Worm (Caenorhabditis elegans): ENCODE data around the gene R08E5.1.

R08E5.1 gene

ce11 chrV:3788538-3788937, 17.2 kb upstream of the R08E5.1 start:
- no peak for TF ChIP-seq flt-1 (GFP tag; IDR thresholded peaks at IDR 0.05)

ce11 chrV:3784167-3784734, 12.9 kb upstream of the R08E5.1 start, which contains the start of gene R08F11.1:
Gene R08F11.1, minus strand, starts transcription at chrV:3784217.
- TF ChIP-seq tra-4 (tag; optimal IDR thresholded peaks at IDR 0.05), result no peak

ce11 chrV:3776946-3777345, 5.6 kb upstream of the R08E5.1 start:
- no peak for TF ChIP-seq ceh-13 (GFP tag; optimal IDR thresholded peaks at IDR 0.05)

- no peak for TF ChIP-seq pes-1 (GFP tag; IDR thresholded peaks at IDR 0.05)
- no peak for TF ChIP-seq tra-4 (tag; optimal IDR thresholded peaks at IDR 0.05)
- TF ChIP-seq ceh-36 (tag; optimal IDR thresholded peaks at IDR 0.05), result no peak
- TF ChIP-seq tbx-37 (GFP tag; conservative IDR thresholded peaks at IDR 0.05), result no peak
- no peak for TF ChIP-seq ceh-13 (GFP tag; optimal IDR thresholded peaks at IDR 0.05)
- no peak for TF ChIP-seq ets-7 (tag; optimal IDR thresholded peaks at IDR 0.05)
- TF ChIP-seq hmbx-1 (tag; optimal IDR thresholded peaks at IDR 0.05), result no peak
- TF ChIP-seq scrt-1 (GFP tag; IDR thresholded peaks at IDR 0.05), result no peak
- TF ChIP-seq B0310.2 (tag; optimal IDR thresholded peaks at IDR 0.05), result no peak
- TF ChIP-seq flt-1 (GFP tag; IDR thresholded peaks at IDR 0.05), result no peak
- TF ChIP-seq ama-1 (optimal IDR thresholded peaks at IDR 0.05), result no peak
- TF ChIP-seq aly-1 (tag; optimal IDR thresholded peaks at IDR 0.05), result no peak
- TF ChIP-seq F13C5.2 (tag; optimal IDR thresholded peaks at IDR 0.05), result no peak
- no peak for TF ChIP-seq tbx-11 (GFP tag; IDR thresholded peaks at IDR 0.05)
- TF ChIP-seq sea-1 (GFP tag; conservative IDR thresholded peaks at IDR 0.05), result no peak
Observed at ce11 chrV:3776086-3776589, 4.8 kb upstream of the R08E5.1 start, which contains the start of gene cysl-3. Gene cysl-3, minus strand, starts transcription at chrV:3776136.

- no peak for TF ChIP-seq F13C5.2 (tag; optimal IDR thresholded peaks at IDR 0.05)
- no peak for TF ChIP-seq B0310.2 (tag; optimal IDR thresholded peaks at IDR 0.05)
- no peak for TF ChIP-seq ceh-13 (GFP tag; optimal IDR thresholded peaks at IDR 0.05)
- no peak for TF ChIP-seq hmg-4 (GFP tag; optimal IDR thresholded peaks at IDR 0.05)
- TF ChIP-seq hnd-1 (tag; optimal IDR thresholded peaks at IDR 0.05), result no peak
- TF ChIP-seq tbx-37 (GFP tag; conservative IDR thresholded peaks at IDR 0.05), result no peak
- no peak for TF ChIP-seq ama-1 (optimal IDR thresholded peaks at IDR 0.05)
- no peak for TF ChIP-seq tra-4 (tag; optimal IDR thresholded peaks at IDR 0.05)
- no peak for TF ChIP-seq ceh-36 (tag; optimal IDR thresholded peaks at IDR 0.05)
- TF ChIP-seq aly-1 (tag; optimal IDR thresholded peaks at IDR 0.05), result no peak
- no peak for TF ChIP-seq tbx-11 (GFP tag; IDR thresholded peaks at IDR 0.05)
Observed at ce11 chrV:3774653-3775052, 3.3 kb upstream of the R08E5.1 start.

ce11 chrV:3773618-3774017, 2.3 kb upstream of the R08E5.1 start:
- no peak for TF ChIP-seq ama-1 (optimal IDR thresholded peaks at IDR 0.05)

ce11 chrV:3768270-3768669, 3.0 kb downstream of the R08E5.1 start, which contains the start of gene R08E5.4:
Gene R08E5.4, plus strand, starts transcription at chrV:3768570.
- TF ChIP-seq pes-1 (GFP tag; IDR thresholded peaks at IDR 0.05) (no peak), aly-1 (tag; optimal IDR thresholded peaks at IDR 0.05) (no peak), ama-1 (optimal IDR thresholded peaks at IDR 0.05) (no peak), ceh-36 (tag; optimal IDR thresholded peaks at IDR 0.05) (no peak), ets-7 (tag; optimal IDR thresholded peaks at IDR 0.05) (no peak), ceh-13 (GFP tag; optimal IDR thresholded peaks at IDR 0.05) (no peak), hmbx-1 (tag; optimal IDR thresholded peaks at IDR 0.05) (no peak), sea-1 (GFP tag; conservative IDR thresholded peaks at IDR 0.05) (no peak), B0310.2 (tag; optimal IDR thresholded peaks at IDR 0.05) (no peak), hnd-1 (tag; optimal IDR thresholded peaks at IDR 0.05) (no peak), tbx-37 (GFP tag; conservative IDR thresholded peaks at IDR 0.05) (no peak), tbx-11 (GFP tag; IDR thresholded peaks at IDR 0.05) (no peak), scrt-1 (GFP tag; IDR thresholded peaks at IDR 0.05) (no peak)

ce11 chrV:3766904-3767303, 4.4 kb downstream of the R08E5.1 start, which contains the start of gene Y39H10A.1:
Gene Y39H10A.1, plus strand, starts transcription at chrV:3767204.
- TF ChIP-seq tbx-37 (GFP tag; conservative IDR thresholded peaks at IDR 0.05) (no peak), hmbx-1 (tag; optimal IDR thresholded peaks at IDR 0.05) (no peak), F13C5.2 (tag; optimal IDR thresholded peaks at IDR 0.05) (no peak), ama-1 (optimal IDR thresholded peaks at IDR 0.05) (no peak), pes-1 (GFP tag; IDR thresholded peaks at IDR 0.05) (no peak)

- TF ChIP-seq ceh-13 (GFP tag; optimal IDR thresholded peaks at IDR 0.05) (no peak), F13C5.2 (tag; optimal IDR thresholded peaks at IDR 0.05) (no peak), hnd-1 (tag; optimal IDR thresholded peaks at IDR 0.05) (no peak), hmg-4 (GFP tag; optimal IDR thresholded peaks at IDR 0.05) (no peak), pes-1 (GFP tag; IDR thresholded peaks at IDR 0.05) (no peak), ama-1 (optimal IDR thresholded peaks at IDR 0.05) (no peak), B0310.2 (tag; optimal IDR thresholded peaks at IDR 0.05) (no peak), tbx-37 (GFP tag; conservative IDR thresholded peaks at IDR 0.05) (no peak)
Observed at ce11 chrV:3761829-3762228, 9.5 kb downstream of the R08E5.1 start.

Measured in whole organism, early embryonic.